Fruit fly (Drosophila melanogaster): ENCODE data around the gene teq.

teq gene

dm6 chr3L:9074285-9074684, at the start of gene teq:
Gene teq (plus strand): TSS chr3L:9074643.
- TF ChIP-seq CG10348 (GFP tag; IDR thresholded peaks at IDR 0.05) (no peak), CG15710 (tag; optimal IDR thresholded peaks at IDR 0.05) (no peak), CG17806 (tag; optimal IDR thresholded peaks at IDR 0.05) (no peak), rn (GFP tag; IDR thresholded peaks at IDR 0.05) (no peak), D1 (tag; optimal IDR thresholded peaks at IDR 0.05) (no peak), CG13204 (GFP tag; optimal IDR thresholded peaks at IDR 0.05) (no peak), CG8301 (tag; optimal IDR thresholded peaks at IDR 0.05) (no peak), CG8159 (tag; optimal IDR thresholded peaks at IDR 0.05) (no peak), EcR (GFP tag; optimal IDR thresholded peaks at IDR 0.05) (no peak), Ets98B (GFP tag; IDR thresholded peaks at IDR 0.05) (no peak), CG9948 (tag; optimal IDR thresholded peaks at IDR 0.05) (no peak), Pif1B (GFP tag; optimal IDR thresholded peaks at IDR 0.05) (no peak), CG12605 (GFP tag; IDR thresholded peaks at IDR 0.05) (no peak), CG34367 (tag; optimal IDR thresholded peaks at IDR 0.05) (no peak), gl (tag; optimal IDR thresholded peaks at IDR 0.05) (no peak), CG14655 (GFP tag; optimal IDR thresholded peaks at IDR 0.05) (no peak), CG4496 (GFP tag; IDR thresholded peaks at IDR 0.05) (no peak), CG32121 (GFP tag; IDR thresholded peaks at IDR 0.05) (no peak), fd96Ca (GFP tag; IDR thresholded peaks at IDR 0.05) (no peak)

dm6 chr3L:9024741-9025140, 49.7 kb upstream of the teq start:
- TF ChIP-seq gl (tag; optimal IDR thresholded peaks at IDR 0.05), result no peak
- no peak for TF ChIP-seq CG8301 (tag; optimal IDR thresholded peaks at IDR 0.05)
- no peak for TF ChIP-seq Pif1A (GFP tag; optimal IDR thresholded peaks at IDR 0.05)
- TF ChIP-seq rn (GFP tag; IDR thresholded peaks at IDR 0.05), result no peak
- no peak for TF ChIP-seq CG17806 (tag; optimal IDR thresholded peaks at IDR 0.05)
- no peak for TF ChIP-seq Snoo (tag; optimal IDR thresholded peaks at IDR 0.05)
- TF ChIP-seq fd96Ca (GFP tag; IDR thresholded peaks at IDR 0.05), result no peak
- TF ChIP-seq CG32121 (GFP tag; IDR thresholded peaks at IDR 0.05), result no peak
- TF ChIP-seq CG15710 (tag; optimal IDR thresholded peaks at IDR 0.05), result no peak
- TF ChIP-seq CG13204 (GFP tag; optimal IDR thresholded peaks at IDR 0.05), result no peak
- no peak for TF ChIP-seq CG8159 (tag; optimal IDR thresholded peaks at IDR 0.05)
- TF ChIP-seq Ets98B (GFP tag; IDR thresholded peaks at IDR 0.05), result no peak
- no peak for TF ChIP-seq CG4496 (GFP tag; IDR thresholded peaks at IDR 0.05)
- TF ChIP-seq CG10348 (GFP tag; IDR thresholded peaks at IDR 0.05), result no peak
- TF ChIP-seq D1 (tag; optimal IDR thresholded peaks at IDR 0.05), result no peak
- no peak for TF ChIP-seq CG12605 (GFP tag; IDR thresholded peaks at IDR 0.05)
- no peak for TF ChIP-seq CG9948 (tag; optimal IDR thresholded peaks at IDR 0.05)
- TF ChIP-seq Pif1B (GFP tag; optimal IDR thresholded peaks at IDR 0.05), result no peak
- no peak for TF ChIP-seq CG14655 (GFP tag; optimal IDR thresholded peaks at IDR 0.05)

- TF ChIP-seq D1 (tag; optimal IDR thresholded peaks at IDR 0.05) (no peak), CG8159 (tag; optimal IDR thresholded peaks at IDR 0.05) (no peak)
Observed at dm6 chr3L:9025178-9025577, 49.3 kb upstream of the teq start.

dm6 chr3L:9025680-9026079, 48.8 kb upstream of the teq start:
- no peak for TF ChIP-seq CG34367 (tag; optimal IDR thresholded peaks at IDR 0.05)
- TF ChIP-seq CG12605 (GFP tag; IDR thresholded peaks at IDR 0.05), result no peak
- peak; percentile 44 for TF ChIP-seq CG8159 (tag; optimal IDR thresholded peaks at IDR 0.05)
- TF ChIP-seq CG13204 (GFP tag; optimal IDR thresholded peaks at IDR 0.05), result no peak
- no peak for TF ChIP-seq rn (GFP tag; IDR thresholded peaks at IDR 0.05)
- no peak for TF ChIP-seq Snoo (tag; optimal IDR thresholded peaks at IDR 0.05)
- TF ChIP-seq CG15710 (tag; optimal IDR thresholded peaks at IDR 0.05), result peak; percentile 23
- TF ChIP-seq CG9948 (tag; optimal IDR thresholded peaks at IDR 0.05), result no peak
- peak; percentile 23 for TF ChIP-seq CG17806 (tag; optimal IDR thresholded peaks at IDR 0.05)
- no peak for TF ChIP-seq fd96Ca (GFP tag; IDR thresholded peaks at IDR 0.05)
- no peak for TF ChIP-seq D1 (tag; optimal IDR thresholded peaks at IDR 0.05)
- TF ChIP-seq CG10348 (GFP tag; IDR thresholded peaks at IDR 0.05), result no peak
- TF ChIP-seq EcR (GFP tag; optimal IDR thresholded peaks at IDR 0.05), result no peak
- no peak for TF ChIP-seq CG4496 (GFP tag; IDR thresholded peaks at IDR 0.05)
- TF ChIP-seq CG8301 (tag; optimal IDR thresholded peaks at IDR 0.05), result no peak
- TF ChIP-seq CG32121 (GFP tag; IDR thresholded peaks at IDR 0.05), result no peak
- TF ChIP-seq Pif1B (GFP tag; optimal IDR thresholded peaks at IDR 0.05), result no peak
- TF ChIP-seq Ets98B (GFP tag; IDR thresholded peaks at IDR 0.05), result no peak
- TF ChIP-seq gl (tag; optimal IDR thresholded peaks at IDR 0.05), result no peak
- no peak for TF ChIP-seq CG14655 (GFP tag; optimal IDR thresholded peaks at IDR 0.05)
- TF ChIP-seq Pif1A (GFP tag; optimal IDR thresholded peaks at IDR 0.05), result peak; percentile 20

- TF ChIP-seq CG9948 (tag; optimal IDR thresholded peaks at IDR 0.05), result no peak
- no peak for TF ChIP-seq CG15710 (tag; optimal IDR thresholded peaks at IDR 0.05)
- TF ChIP-seq EcR (GFP tag; optimal IDR thresholded peaks at IDR 0.05), result no peak
- TF ChIP-seq rn (GFP tag; IDR thresholded peaks at IDR 0.05), result no peak
- no peak for TF ChIP-seq CG13204 (GFP tag; optimal IDR thresholded peaks at IDR 0.05)
- no peak for TF ChIP-seq Snoo (tag; optimal IDR thresholded peaks at IDR 0.05)
- no peak for TF ChIP-seq Pif1A (GFP tag; optimal IDR thresholded peaks at IDR 0.05)
- no peak for TF ChIP-seq CG8159 (tag; optimal IDR thresholded peaks at IDR 0.05)
- no peak for TF ChIP-seq CG8301 (tag; optimal IDR thresholded peaks at IDR 0.05)
- TF ChIP-seq Pif1B (GFP tag; optimal IDR thresholded peaks at IDR 0.05), result no peak
- no peak for TF ChIP-seq CG17806 (tag; optimal IDR thresholded peaks at IDR 0.05)
- TF ChIP-seq Ets98B (GFP tag; IDR thresholded peaks at IDR 0.05), result no peak
- no peak for TF ChIP-seq fd96Ca (GFP tag; IDR thresholded peaks at IDR 0.05)
- no peak for TF ChIP-seq CG12605 (GFP tag; IDR thresholded peaks at IDR 0.05)
- TF ChIP-seq CG10348 (GFP tag; IDR thresholded peaks at IDR 0.05), result no peak
Observed at dm6 chr3L:9026568-9026967, 47.9 kb upstream of the teq start.

- no peak for TF ChIP-seq Ets98B (GFP tag; IDR thresholded peaks at IDR 0.05)
- no peak for TF ChIP-seq D1 (tag; optimal IDR thresholded peaks at IDR 0.05)
- no peak for TF ChIP-seq CG12605 (GFP tag; IDR thresholded peaks at IDR 0.05)
- TF ChIP-seq CG10348 (GFP tag; IDR thresholded peaks at IDR 0.05), result no peak
- TF ChIP-seq CG32121 (GFP tag; IDR thresholded peaks at IDR 0.05), result no peak
- TF ChIP-seq gl (tag; optimal IDR thresholded peaks at IDR 0.05), result no peak
- no peak for TF ChIP-seq Pif1A (GFP tag; optimal IDR thresholded peaks at IDR 0.05)
- TF ChIP-seq Pif1B (GFP tag; optimal IDR thresholded peaks at IDR 0.05), result no peak
- TF ChIP-seq CG9948 (tag; optimal IDR thresholded peaks at IDR 0.05), result no peak
- TF ChIP-seq CG34367 (tag; optimal IDR thresholded peaks at IDR 0.05), result no peak
- TF ChIP-seq EcR (GFP tag; optimal IDR thresholded peaks at IDR 0.05), result no peak
- no peak for TF ChIP-seq CG14655 (GFP tag; optimal IDR thresholded peaks at IDR 0.05)
- no peak for TF ChIP-seq CG4496 (GFP tag; IDR thresholded peaks at IDR 0.05)
- no peak for TF ChIP-seq CG8159 (tag; optimal IDR thresholded peaks at IDR 0.05)
- no peak for TF ChIP-seq CG15710 (tag; optimal IDR thresholded peaks at IDR 0.05)
- TF ChIP-seq CG17806 (tag; optimal IDR thresholded peaks at IDR 0.05), result no peak
- TF ChIP-seq CG8301 (tag; optimal IDR thresholded peaks at IDR 0.05), result no peak
- TF ChIP-seq Snoo (tag; optimal IDR thresholded peaks at IDR 0.05), result no peak
- no peak for TF ChIP-seq rn (GFP tag; IDR thresholded peaks at IDR 0.05)
Observed at dm6 chr3L:9027122-9027696, 47.2 kb upstream of the teq start.
